Worm (Caenorhabditis elegans) whole organism, L3 larva: ENCODE data around the gene F49C12.12.
"Not testable (repeated sequence)": the region's sequence is repeated elsewhere in the genome, so short reads cannot be mapped to it uniquely, and the experiment has no call there.

Source experiments
- ZK546.5 ChIP-seq: sonication (generic microtip); optimal IDR thresholded peaks from 2 replicates; lab custom pipeline; 2017; ENCODE audit warnings: missing biosample characterization, missing genetic modification characterization
- ama-1 ChIP-seq: fragments of 150-350 bp; optimal IDR thresholded peaks from 2 replicates; lab custom pipeline; 2018
- ceh-16 ChIP-seq: sonication (generic microtip); optimal IDR thresholded peaks from 2 replicates; lab custom pipeline; 2017; ENCODE audit warnings: missing biosample characterization, missing genetic modification characterization
- ceh-28 ChIP-seq: fragments of 150-350 bp; optimal IDR thresholded peaks from 2 replicates; lab custom pipeline; 2014; ENCODE audit warnings: missing biosample characterization, missing genetic modification reagents, missing genetic modification characterization
- ceh-82 ChIP-seq: fragments of 150-350 bp; optimal IDR thresholded peaks from 2 replicates; lab custom pipeline; 2014; ENCODE audit warnings: missing biosample characterization, missing genetic modification characterization
- ceh-9 ChIP-seq: sonication (generic microtip); optimal IDR thresholded peaks from 2 replicates; lab custom pipeline; 2018; ENCODE audit warnings: missing biosample characterization, missing genetic modification characterization
- daf-12 ChIP-seq: fragments of 150-350 bp; optimal IDR thresholded peaks from 2 replicates; lab custom pipeline; 2014; ENCODE audit warnings: missing biosample characterization, missing genetic modification reagents, missing genetic modification characterization
- egl-5 ChIP-seq: fragments of 150-350 bp; optimal IDR thresholded peaks from 2 replicates; lab custom pipeline; 2017; ENCODE audit warnings: missing biosample characterization, missing genetic modification reagents, missing genetic modification characterization, inconsistent platforms
- elt-2 ChIP-seq: sonication (generic microtip); optimal IDR thresholded peaks from 2 replicates; lab custom pipeline; 2016; ENCODE audit warnings: missing genetic modification reagents, mild to moderate bottlenecking, missing genetic modification characterization, missing compliant biosample characterization
- fkh-2 ChIP-seq: fragments of 150-350 bp; optimal IDR thresholded peaks from 2 replicates; lab custom pipeline; 2014; ENCODE audit warnings: missing biosample characterization, missing genetic modification reagents, missing genetic modification characterization
- fos-1 ChIP-seq: fragments of 150-350 bp; optimal IDR thresholded peaks from 2 replicates; lab custom pipeline; 2014; ENCODE audit warnings: missing biosample characterization, missing genetic modification characterization
- hmg-11 ChIP-seq: sonication (generic microtip); optimal IDR thresholded peaks from 2 replicates; lab custom pipeline; 2016; ENCODE audit warnings: missing genetic modification characterization, missing compliant biosample characterization
- jun-1 ChIP-seq: fragments of 150-350 bp; optimal IDR thresholded peaks from 2 replicates; lab custom pipeline; 2014; ENCODE audit warnings: missing biosample characterization, missing genetic modification reagents, missing genetic modification characterization
- lin-15B ChIP-seq: fragments of 150-350 bp; optimal IDR thresholded peaks from 2 replicates; lab custom pipeline; 2014; ENCODE audit warnings: missing biosample characterization, missing genetic modification characterization
- lin-39 ChIP-seq: fragments of 150-350 bp; optimal IDR thresholded peaks from 2 replicates; lab custom pipeline; 2018; ENCODE audit warnings: missing biosample characterization, missing genetic modification reagents, missing genetic modification characterization
- lsy-12 ChIP-seq: sonication (generic microtip); optimal IDR thresholded peaks from 2 replicates; lab custom pipeline; 2016; ENCODE audit warnings: mild to moderate bottlenecking, missing genetic modification characterization, missing compliant biosample characterization
- mml-1 ChIP-seq: fragments of 150-350 bp; sonication (generic microtip); optimal IDR thresholded peaks from 3 replicates; lab custom pipeline; 2014; ENCODE audit warnings: missing biosample characterization, missing genetic modification characterization
- nfya-1 ChIP-seq: sonication (generic microtip); optimal IDR thresholded peaks from 2 replicates; lab custom pipeline; 2017; ENCODE audit warnings: missing genetic modification characterization, mild to moderate bottlenecking, missing compliant biosample characterization, antibody characterized with exemption, moderate library complexity; ENCODE audit not compliant: insufficient read depth
- nhr-11 ChIP-seq: fragments of 150-350 bp; optimal IDR thresholded peaks from 2 replicates; lab custom pipeline; 2014; ENCODE audit warnings: missing biosample characterization, missing genetic modification characterization
- nhr-12 ChIP-seq: fragments of 150-350 bp; optimal IDR thresholded peaks from 2 replicates; lab custom pipeline; 2014; ENCODE audit warnings: missing biosample characterization, missing genetic modification characterization
- nhr-23 ChIP-seq: fragments of 150-350 bp; optimal IDR thresholded peaks from 2 replicates; lab custom pipeline; 2014; ENCODE audit warnings: missing biosample characterization, missing genetic modification reagents, missing genetic modification characterization
- nhr-237 ChIP-seq: fragments of 150-350 bp; optimal IDR thresholded peaks from 2 replicates; lab custom pipeline; 2014; ENCODE audit warnings: missing biosample characterization, missing genetic modification characterization
- nhr-25 ChIP-seq: sonication (generic microtip); optimal IDR thresholded peaks from 2 replicates; lab custom pipeline; 2017; ENCODE audit warnings: missing biosample characterization, missing genetic modification characterization
- nhr-28 ChIP-seq: fragments of 150-350 bp; optimal IDR thresholded peaks from 2 replicates; lab custom pipeline; 2014; ENCODE audit warnings: missing biosample characterization, missing genetic modification characterization
- nhr-43 ChIP-seq: sonication (generic microtip); optimal IDR thresholded peaks from 2 replicates; lab custom pipeline; 2016; ENCODE audit warnings: mild to moderate bottlenecking, missing genetic modification characterization, missing compliant biosample characterization; ENCODE audit not compliant: poor library complexity, severe bottlenecking
- nhr-67 ChIP-seq: fragments of 150-350 bp; optimal IDR thresholded peaks from 2 replicates; lab custom pipeline; 2014; ENCODE audit warnings: missing biosample characterization, missing genetic modification characterization
- nhr-77 ChIP-seq: fragments of 150-350 bp; optimal IDR thresholded peaks from 2 replicates; lab custom pipeline; 2014; ENCODE audit warnings: missing biosample characterization, missing genetic modification characterization
- pha-4 ChIP-seq: fragments of 150-350 bp; optimal IDR thresholded peaks from 2 replicates; lab custom pipeline; 2014; ENCODE audit warnings: missing biosample characterization, missing genetic modification reagents, missing genetic modification characterization
- pqm-1 ChIP-seq: fragments of 150-350 bp; optimal IDR thresholded peaks from 2 replicates; lab custom pipeline; 2017; ENCODE audit warnings: missing biosample characterization, missing genetic modification characterization, inconsistent platforms
- sea-2 ChIP-seq: fragments of 150-350 bp; sonication (generic microtip); optimal IDR thresholded peaks from 4 replicates; lab custom pipeline; 2014; ENCODE audit warnings: missing biosample characterization, missing genetic modification reagents, missing genetic modification characterization
- skn-1 ChIP-seq: fragments of 150-350 bp; optimal IDR thresholded peaks from 2 replicates; lab custom pipeline; 2014; ENCODE audit warnings: missing biosample characterization, missing genetic modification characterization
- snpc-4 ChIP-seq: fragments of 150-350 bp; optimal IDR thresholded peaks from 2 replicates; lab custom pipeline; 2014; ENCODE audit warnings: missing biosample characterization, missing genetic modification characterization
- tbx-2 ChIP-seq: sonication (generic microtip); optimal IDR thresholded peaks from 2 replicates; lab custom pipeline; 2016; ENCODE audit warnings: mild to moderate bottlenecking, missing genetic modification characterization, missing compliant biosample characterization
- unc-62 ChIP-seq: fragments of 150-350 bp; sonication (generic microtip); optimal IDR thresholded peaks from 4 replicates; lab custom pipeline; 2014; ENCODE audit warnings: missing biosample characterization, missing genetic modification reagents, missing genetic modification characterization
- zag-1 ChIP-seq: fragments of 150-350 bp; optimal IDR thresholded peaks from 2 replicates; lab custom pipeline; 2014; ENCODE audit warnings: missing biosample characterization, missing genetic modification characterization
- ztf-11 ChIP-seq: fragments of 150-350 bp; optimal IDR thresholded peaks from 2 replicates; lab custom pipeline; 2014; ENCODE audit warnings: missing biosample characterization, missing genetic modification characterization
- ztf-4 ChIP-seq: fragments of 150-350 bp; optimal IDR thresholded peaks from 2 replicates; lab custom pipeline; 2014; ENCODE audit warnings: missing biosample characterization, missing genetic modification characterization

F49C12.12 gene

DNA sequence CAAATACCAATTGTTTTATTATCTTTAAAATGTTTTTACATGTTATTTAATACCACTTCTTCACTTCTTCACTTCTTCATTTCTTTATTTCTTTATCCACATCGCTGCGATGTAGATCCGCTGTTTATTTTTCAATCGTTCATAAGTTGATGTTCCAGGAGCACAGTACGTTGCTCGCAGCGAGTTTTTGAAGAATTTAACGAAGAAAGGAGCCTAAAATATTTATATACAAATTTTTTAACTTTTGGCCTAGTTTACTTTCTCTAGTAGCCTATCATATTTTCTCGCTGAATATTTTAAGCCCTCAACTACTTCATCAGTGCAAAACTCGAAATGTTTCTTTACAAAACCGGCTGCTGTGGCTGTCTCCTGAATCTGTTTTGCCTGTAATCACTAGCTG lies 2.7 kb downstream of the F49C12.12 start:
- no peak for TF ChIP-seq ztf-4 (tag; lab: Kevin White, UChicago)
- no peak for TF ChIP-seq fos-1
- no peak for TF ChIP-seq ceh-82
- no peak for TF ChIP-seq nhr-25 (tag; lab: Kevin White, UChicago)
- no peak for TF ChIP-seq nhr-23 (tag; lab: Kevin White, UChicago)
- no peak for TF ChIP-seq fkh-2 (tag; lab: Kevin White, UChicago)
- no peak for TF ChIP-seq daf-12 (tag; lab: Kevin White, UChicago)
- no peak for TF ChIP-seq nhr-77 (tag; lab: Kevin White, UChicago)
- no peak for TF ChIP-seq nhr-237 (tag; lab: Kevin White, UChicago)
- TF ChIP-seq skn-1 (tag; lab: Kevin White, UChicago) = no peak
- TF ChIP-seq snpc-4 = no peak
- TF ChIP-seq nhr-28 (tag; lab: Kevin White, UChicago) = no peak
- TF ChIP-seq nhr-11 (tag; lab: Kevin White, UChicago) = no peak

ce11 chrIV:9316068-9316681 lies 4.7 kb downstream of the F49C12.12 start, which contains the start of the genes F49C12.9 and rpn-7:
Gene F49C12.9 (minus strand): TSS chrIV:9316215.
Gene rpn-7 (plus strand): TSS chrIV:9316631.
- TF ChIP-seq nhr-43 (tag; lab: Kevin White, UChicago) (peak; percentile 8), elt-2 (peak; percentile 24), skn-1 (tag; lab: Kevin White, UChicago) (peak; percentile 99), nhr-12 (tag; lab: Kevin White, UChicago) (no peak), pha-4 (peak; percentile 52), hmg-11 (peak; percentile 68), lin-39 (tag; lab: Kevin White, UChicago) (peak; percentile 61), nhr-67 (tag; lab: Kevin White, UChicago) (no peak), lin-15B (peak; percentile 5), ztf-11 (tag; lab: Kevin White, UChicago) (no peak), nfya-1 (peak; percentile 56), egl-5 (peak; percentile 48), snpc-4 (peak; percentile 47)

- TF ChIP-seq ceh-16; ama-1; nhr-43 (tag; lab: Kevin White, UChicago): not testable (repeated sequence)
Observed at ce11 chrIV:9312827-9313226, 8.1 kb downstream of the F49C12.12 start, which contains the start of gene F49C12.7. Gene F49C12.7 (minus strand): TSS chrIV:9312927.

- TF ChIP-seq zag-1 (no peak), ceh-28 (no peak), mml-1 (no peak), egl-5 (no peak), ama-1 (no peak), jun-1 (tag; lab: Kevin White, UChicago) (peak; percentile 57), pha-4 (peak; percentile 3), elt-2 (peak; percentile 89), nhr-43 (tag; lab: Kevin White, UChicago) (no peak), ceh-9 (tag; lab: Kevin White, UChicago) (no peak), pqm-1 (peak; percentile 73), tbx-2 (tag; lab: Kevin White, UChicago) (no peak), nhr-12 (tag; lab: Kevin White, UChicago) (no peak), nhr-25 (tag; lab: Kevin White, UChicago) (no peak), nhr-67 (tag; lab: Kevin White, UChicago) (no peak), unc-62 (GFP tag; lab: Kevin White, UChicago) (no peak), ZK546.5 (tag; lab: Kevin White, UChicago) (no peak)
Observed at ce11 chrIV:9310935-9311566, 9.8 kb downstream of the F49C12.12 start.

ce11 chrIV:9308975-9309374 lies 11.9 kb downstream of the F49C12.12 start, which contains the start of gene F49C12.6:
Gene F49C12.6 (minus strand): TSS chrIV:9309075.
- TF ChIP-seq nhr-25 (tag; lab: Kevin White, UChicago) (no peak), ceh-82 (no peak), fkh-2 (tag; lab: Kevin White, UChicago) (no peak), nhr-23 (tag; lab: Kevin White, UChicago) (no peak), nhr-28 (tag; lab: Kevin White, UChicago) (no peak), nhr-43 (tag; lab: Kevin White, UChicago) (no peak), pha-4 (no peak), ZK546.5 (tag; lab: Kevin White, UChicago) (no peak), lsy-12 (no peak), sea-2 (GFP tag; lab: Kevin White, UChicago) (no peak)
